Worm (Caenorhabditis elegans) whole organism, mixed stage, embryonic: ENCODE results near the gene F13C5.3.

Experiments
- bed-3 ChIP-seq: fragments of 200-800 bp; sonication (Bioruptor generic); optimal IDR thresholded peaks from 3 replicates; lab custom pipeline; 2018; ENCODE audit warnings: mild to moderate bottlenecking, missing genetic modification characterization, moderate library complexity, missing compliant biosample characterization
- blmp-1 ChIP-seq: fragments of 150-350 bp; optimal IDR thresholded peaks from 2 replicates; lab custom pipeline; 2014; ENCODE audit warnings: missing biosample characterization, missing genetic modification characterization
- ceh-39 ChIP-seq: fragments of 150-350 bp; optimal IDR thresholded peaks from 2 replicates; lab custom pipeline; 2014; ENCODE audit warnings: missing biosample characterization, missing genetic modification characterization
- ceh-43 ChIP-seq: fragments of 200-800 bp; sonication (Bioruptor generic); optimal IDR thresholded peaks from 2 replicates; lab custom pipeline; 2018; ENCODE audit warnings: mild to moderate bottlenecking, missing genetic modification characterization, moderate library complexity, missing compliant biosample characterization
- ceh-83 ChIP-seq: fragments of 200-800 bp; sonication (Bioruptor generic); optimal IDR thresholded peaks from 2 replicates; lab custom pipeline; 2018; ENCODE audit warnings: mild to moderate bottlenecking, missing genetic modification characterization, missing compliant biosample characterization
- cnd-1 ChIP-seq: fragments of 200-800 bp; sonication (Bioruptor generic); optimal IDR thresholded peaks from 2 replicates; lab custom pipeline; 2018; ENCODE audit warnings: mild to moderate bottlenecking, missing genetic modification characterization, missing compliant biosample characterization
- drap-1 ChIP-seq: fragments of 200-800 bp; sonication (Bioruptor generic); optimal IDR thresholded peaks from 3 replicates; lab custom pipeline; 2018; ENCODE audit warnings: mild to moderate bottlenecking, missing genetic modification characterization, missing compliant biosample characterization
- lin-13 ChIP-seq: fragments of 150-350 bp; optimal IDR thresholded peaks from 2 replicates; lab custom pipeline; 2014; ENCODE audit warnings: missing biosample characterization, missing genetic modification characterization
- lsy-2 ChIP-seq: fragments of 150-350 bp; optimal IDR thresholded peaks from 2 replicates; lab custom pipeline; 2014; ENCODE audit warnings: missing biosample characterization, missing genetic modification characterization
- mab-5 ChIP-seq: fragments of 150-350 bp; optimal IDR thresholded peaks from 2 replicates; lab custom pipeline; 2014; ENCODE audit warnings: missing biosample characterization, missing genetic modification characterization
- nhr-237 ChIP-seq: fragments of 150-350 bp; optimal IDR thresholded peaks from 2 replicates; lab custom pipeline; 2014; ENCODE audit warnings: missing biosample characterization, missing genetic modification characterization
- snpc-4 ChIP-seq: fragments of 150-350 bp; optimal IDR thresholded peaks from 2 replicates; lab custom pipeline; 2014; ENCODE audit warnings: missing biosample characterization, missing genetic modification characterization
- sptf-1 ChIP-seq: sonication (generic microtip); optimal IDR thresholded peaks from 2 replicates; lab custom pipeline; 2017; ENCODE audit warnings: mild to moderate bottlenecking, missing genetic modification characterization, moderate library complexity, missing compliant biosample characterization
- zip-8 ChIP-seq: fragments of 150-350 bp; optimal IDR thresholded peaks from 2 replicates; lab custom pipeline; 2014; ENCODE audit warnings: missing biosample characterization, missing genetic modification characterization

Gene F13C5.3

ce11 chrX:553420-553819, 46.0 kb downstream of the F13C5.3 start:
- TF ChIP-seq drap-1 (GFP tag; lab: Kevin White, UChicago) (no peak), nhr-237 (no peak), sptf-1 (no peak), ceh-83 (GFP tag; lab: Kevin White, UChicago) (no peak), lin-13 (tag; lab: Kevin White, UChicago) (no peak), snpc-4 (tag; lab: Kevin White, UChicago) (no peak), mab-5 (tag; lab: Kevin White, UChicago) (no peak), cnd-1 (no peak), bed-3 (GFP tag; lab: Kevin White, UChicago) (no peak), lsy-2 (tag; lab: Kevin White, UChicago) (no peak)
- TF ChIP-seq, all 35 proteins: peak for 0

DNA sequence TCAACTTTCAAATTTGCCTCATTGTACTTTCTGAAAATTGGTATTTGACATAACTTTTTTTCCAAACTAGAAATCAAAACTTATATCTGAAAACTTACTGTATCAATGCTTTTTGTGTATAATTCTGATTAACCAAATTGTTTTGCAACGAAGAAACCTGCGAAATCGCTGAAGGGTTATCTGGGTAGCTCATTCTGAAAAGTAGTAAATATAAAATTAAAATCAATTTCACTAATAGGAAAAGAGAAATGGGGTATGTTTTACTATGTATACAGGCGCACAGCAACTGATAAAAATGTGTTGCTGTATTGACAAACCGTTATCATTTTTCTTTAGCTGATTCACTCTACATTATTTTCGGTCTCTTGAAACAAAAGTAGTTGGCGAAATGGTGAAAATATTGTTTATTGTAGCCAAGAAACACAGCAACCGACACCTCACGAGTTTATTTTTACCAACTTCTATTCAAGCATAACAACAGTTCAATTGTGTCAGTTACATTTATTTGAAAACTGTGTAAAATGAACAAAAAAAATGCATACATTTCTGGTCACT, 48.1 kb downstream of the F13C5.3 start, which contains the start of gene F57C12.2:
F57C12.2 (minus strand) TSS at position 218 of the 555 bp plus-strand sequence.
- TF ChIP-seq zip-8, result no peak
- no peak for TF ChIP-seq ceh-83 (GFP tag; lab: Kevin White, UChicago)
- no peak for TF ChIP-seq lsy-2 (tag; lab: Kevin White, UChicago)
- no peak for TF ChIP-seq bed-3 (GFP tag; lab: Kevin White, UChicago)
- no peak for TF ChIP-seq ceh-39 (tag; lab: Kevin White, UChicago)
- TF ChIP-seq blmp-1 (tag; lab: Kevin White, UChicago), result no peak
- no peak for TF ChIP-seq ceh-43
